Fruit fly (Drosophila melanogaster) whole organism, prepupa: Measurements from ENCODE around the gene Sf3b2.

Source experiments
- Blimp-1 ChIP-seq: fragments of 200-800 bp; sonication (Bioruptor generic); optimal IDR thresholded peaks from 3 replicates; lab custom pipeline; 2017; ENCODE audit warnings: missing biosample characterization, missing genetic modification characterization, mild to moderate bottlenecking, moderate library complexity, missing genetic modification reagents
- CG10631 ChIP-seq: fragments of 200-800 bp; sonication (Bioruptor generic); optimal IDR thresholded peaks from 2 replicates; lab custom pipeline; 2016; ENCODE audit warnings: missing biosample characterization, missing genetic modification characterization
- CG10669 ChIP-seq: fragments of 200-800 bp; sonication (Bioruptor generic); optimal IDR thresholded peaks from 3 replicates; lab custom pipeline; 2018; ENCODE audit warnings: missing biosample characterization, mild to moderate bottlenecking, missing genetic modification characterization, moderate library complexity
- CG11294 ChIP-seq: fragments of 200-800 bp; sonication (Bioruptor generic); IDR thresholded peaks from 2 replicates; pipeline ENCODE4 v1.3.6; 2022; ENCODE audit warnings: missing biosample characterization, missing genetic modification characterization
- CG11762 ChIP-seq: fragments of 200-800 bp; sonication (Bioruptor generic); optimal IDR thresholded peaks from 3 replicates; lab custom pipeline; 2016; ENCODE audit warnings: missing biosample characterization, missing genetic modification characterization; ENCODE audit not compliant: insufficient read depth
- CG11902 ChIP-seq: fragments of 200-800 bp; sonication (Bioruptor generic); optimal IDR thresholded peaks from 3 replicates; lab custom pipeline; 2016; ENCODE audit warnings: missing biosample characterization, missing genetic modification characterization
- CG1621 ChIP-seq: fragments of 200-800 bp; sonication (Bioruptor generic); optimal IDR thresholded peaks from 3 replicates; lab custom pipeline; 2018; ENCODE audit warnings: missing biosample characterization, mild to moderate bottlenecking, missing genetic modification characterization
- CG16779 ChIP-seq: fragments of 200-800 bp; sonication (Bioruptor generic); optimal IDR thresholded peaks from 3 replicates; lab custom pipeline; 2017; ENCODE audit warnings: missing biosample characterization, mild to moderate bottlenecking, missing genetic modification characterization
- CG31627 ChIP-seq: fragments of 200-800 bp; sonication (Bioruptor generic); optimal IDR thresholded peaks from 3 replicates; lab custom pipeline; 2016; ENCODE audit warnings: missing biosample characterization, missing genetic modification characterization
- CG32006 ChIP-seq: fragments of 200-800 bp; sonication (Bioruptor generic); optimal IDR thresholded peaks from 3 replicates; lab custom pipeline; 2017; ENCODE audit warnings: missing biosample characterization, mild to moderate bottlenecking, missing genetic modification characterization
- CG34406 ChIP-seq: fragments of 200-800 bp; sonication (Bioruptor generic); optimal IDR thresholded peaks from 3 replicates; lab custom pipeline; 2016; ENCODE audit warnings: missing biosample characterization, missing genetic modification characterization
- CG3919 ChIP-seq: fragments of 200-800 bp; sonication (Bioruptor generic); optimal IDR thresholded peaks from 3 replicates; lab custom pipeline; 2016; ENCODE audit warnings: missing biosample characterization, missing genetic modification characterization
- CG4318 ChIP-seq: fragments of 200-800 bp; sonication (Bioruptor generic); optimal IDR thresholded peaks from 3 replicates; lab custom pipeline; 2017; ENCODE audit warnings: missing biosample characterization, mild to moderate bottlenecking, missing genetic modification characterization
- CG6163 ChIP-seq: fragments of 200-800 bp; sonication (Bioruptor generic); IDR thresholded peaks from 3 replicates; pipeline ENCODE4 v1.3.6; 2022; ENCODE audit warnings: missing biosample characterization, missing genetic modification characterization
- CG6792 ChIP-seq: fragments of 200-800 bp; sonication (Bioruptor generic); optimal IDR thresholded peaks from 3 replicates; lab custom pipeline; 2016; ENCODE audit warnings: missing biosample characterization, missing genetic modification characterization
- CG6808 ChIP-seq: fragments of 200-800 bp; sonication (Bioruptor generic); optimal IDR thresholded peaks from 3 replicates; lab custom pipeline; 2017; ENCODE audit warnings: missing biosample characterization, missing genetic modification characterization, mild to moderate bottlenecking, moderate library complexity, missing genetic modification reagents
- CG6854 ChIP-seq: fragments of 200-800 bp; sonication (Bioruptor generic); optimal IDR thresholded peaks from 2 replicates; lab custom pipeline; 2017; ENCODE audit warnings: missing biosample characterization, mild to moderate bottlenecking, missing genetic modification characterization
- CG8319 ChIP-seq: fragments of 200-800 bp; sonication (Bioruptor generic); optimal IDR thresholded peaks from 3 replicates; lab custom pipeline; 2016; ENCODE audit warnings: missing biosample characterization, missing genetic modification characterization
- CG8632 ChIP-seq: fragments of 200-800 bp; sonication (Bioruptor generic); optimal IDR thresholded peaks from 3 replicates; lab custom pipeline; 2016; ENCODE audit warnings: missing biosample characterization, missing genetic modification characterization
- CG9139 ChIP-seq: fragments of 200-800 bp; sonication (Bioruptor generic); optimal IDR thresholded peaks from 3 replicates; lab custom pipeline; 2017; ENCODE audit warnings: missing biosample characterization, mild to moderate bottlenecking, missing genetic modification characterization
- Eip75B ChIP-seq: fragments of 200-800 bp; sonication (Bioruptor generic); optimal IDR thresholded peaks from 3 replicates; lab custom pipeline; 2016; ENCODE audit warnings: missing biosample characterization, missing genetic modification characterization
- Eip78C ChIP-seq: fragments of 200-800 bp; sonication (Bioruptor generic); peaks from one replicate; lab custom pipeline; 2016; ENCODE audit warnings: missing biosample characterization, missing genetic modification characterization
- Eip93F ChIP-seq: fragments of 200-800 bp; sonication (Bioruptor generic); optimal IDR thresholded peaks from 2 replicates; lab custom pipeline; 2016; ENCODE audit warnings: missing biosample characterization, mild to moderate bottlenecking, missing genetic modification characterization
- Ets21C ChIP-seq: fragments of 200-800 bp; sonication (Bioruptor generic); optimal IDR thresholded peaks from 3 replicates; lab custom pipeline; 2016; ENCODE audit warnings: missing biosample characterization, missing genetic modification characterization
- Ets96B ChIP-seq: fragments of 200-800 bp; optimal IDR thresholded peaks from 2 replicates; lab custom pipeline; 2019; ENCODE audit warnings: missing biosample characterization, mild to moderate bottlenecking, missing genetic modification characterization, moderate library complexity
- Hr38 ChIP-seq: sonication (Bioruptor generic); optimal IDR thresholded peaks from 2 replicates; lab custom pipeline; 2016; ENCODE audit warnings: missing biosample characterization, missing genetic modification characterization
- Hr39 ChIP-seq: fragments of 200-800 bp; sonication (Bioruptor generic); optimal IDR thresholded peaks from 2 replicates; lab custom pipeline; 2016; ENCODE audit warnings: missing biosample characterization, missing genetic modification characterization
- Hr4 ChIP-seq: fragments of 200-800 bp; sonication (Bioruptor generic); optimal IDR thresholded peaks from 3 replicates; lab custom pipeline; 2016; ENCODE audit warnings: missing biosample characterization, missing genetic modification characterization
- Lpt ChIP-seq: fragments of 200-800 bp; sonication (Bioruptor generic); optimal IDR thresholded peaks from 3 replicates; lab custom pipeline; 2016; ENCODE audit warnings: missing biosample characterization, missing genetic modification characterization
- Met ChIP-seq: fragments of 200-800 bp; sonication (Bioruptor generic); optimal IDR thresholded peaks from 3 replicates; lab custom pipeline; 2016; ENCODE audit warnings: missing biosample characterization, missing genetic modification characterization
- OdsH ChIP-seq: fragments of 200-800 bp; sonication (Bioruptor generic); optimal IDR thresholded peaks from 3 replicates; lab custom pipeline; 2016; ENCODE audit warnings: missing biosample characterization, missing genetic modification characterization
- Sox102F ChIP-seq: fragments of 200-800 bp; sonication (Bioruptor generic); optimal IDR thresholded peaks from 2 replicates; lab custom pipeline; 2016; ENCODE audit warnings: missing biosample characterization, mild to moderate bottlenecking, missing genetic modification characterization
- Sox14 ChIP-seq: fragments of 200-800 bp; sonication (Bioruptor generic); optimal IDR thresholded peaks from 3 replicates; lab custom pipeline; 2016; ENCODE audit warnings: missing biosample characterization, missing genetic modification characterization
- acj6 ChIP-seq: fragments of 200-800 bp; sonication (Bioruptor generic); optimal IDR thresholded peaks from 3 replicates; lab custom pipeline; 2016; ENCODE audit warnings: missing biosample characterization, missing genetic modification characterization
- cyc ChIP-seq: fragments of 200-800 bp; sonication (Bioruptor generic); optimal IDR thresholded peaks from 3 replicates; lab custom pipeline; 2016; ENCODE audit warnings: missing biosample characterization, missing genetic modification characterization
- eg ChIP-seq: fragments of 200-800 bp; sonication (Bioruptor generic); IDR thresholded peaks from 3 replicates; pipeline ENCODE4 v1.3.6; 2022; ENCODE audit warnings: missing biosample characterization, missing genetic modification characterization
- fd85E ChIP-seq: fragments of 200-800 bp; sonication (Bioruptor generic); optimal IDR thresholded peaks from 3 replicates; lab custom pipeline; 2016; ENCODE audit warnings: missing biosample characterization, missing genetic modification characterization
- lz ChIP-seq: fragments of 200-800 bp; sonication (Bioruptor generic); optimal IDR thresholded peaks from 3 replicates; lab custom pipeline; 2016; ENCODE audit warnings: missing biosample characterization, missing genetic modification characterization
- net ChIP-seq: fragments of 200-800 bp; sonication (Bioruptor generic); optimal IDR thresholded peaks from 3 replicates; lab custom pipeline; 2016; ENCODE audit warnings: missing biosample characterization, missing genetic modification characterization
- pdm3 ChIP-seq: fragments of 200-800 bp; sonication (Bioruptor generic); optimal IDR thresholded peaks from 3 replicates; lab custom pipeline; 2016; ENCODE audit warnings: missing biosample characterization, missing genetic modification characterization
- salr ChIP-seq, 2 experiments: fragments of 200-800 bp; sonication (Bioruptor generic); optimal IDR thresholded peaks; 3 replicates each; lab custom pipeline; 2016 to 2018; ENCODE audit warnings: missing biosample characterization in 2 of 2, missing genetic modification characterization in 2 of 2, mild to moderate bottlenecking in 1 of 2
- spab ChIP-seq: fragments of 200-800 bp; sonication (Bioruptor generic); optimal IDR thresholded peaks from 2 replicates; lab custom pipeline; 2017; ENCODE audit warnings: missing biosample characterization, mild to moderate bottlenecking, missing genetic modification characterization, missing genetic modification reagents
- ss ChIP-seq, 2 experiments: fragments of 200-800 bp; sonication (Bioruptor generic); optimal IDR thresholded peaks; 2 replicates in 1 of 2; 3 replicates in 1 of 2; lab custom pipeline; 2017 to 2018; ENCODE audit warnings: mild to moderate bottlenecking in 2 of 2, missing biosample characterization in 2 of 2, missing genetic modification characterization in 2 of 2, moderate library complexity in 1 of 2
- svp ChIP-seq: fragments of 200-800 bp; sonication (Bioruptor generic); peaks from one replicate; lab custom pipeline; 2016; ENCODE audit warnings: missing biosample characterization, missing genetic modification characterization
- topi ChIP-seq: fragments of 200-800 bp; sonication (Bioruptor generic); optimal IDR thresholded peaks from 3 replicates; lab custom pipeline; 2016; ENCODE audit warnings: missing biosample characterization, missing genetic modification characterization
- vri ChIP-seq: fragments of 200-800 bp; sonication (Bioruptor generic); optimal IDR thresholded peaks from 3 replicates; lab custom pipeline; 2016; ENCODE audit warnings: missing biosample characterization, mild to moderate bottlenecking, missing genetic modification characterization

Gene Sf3b2

DNA sequence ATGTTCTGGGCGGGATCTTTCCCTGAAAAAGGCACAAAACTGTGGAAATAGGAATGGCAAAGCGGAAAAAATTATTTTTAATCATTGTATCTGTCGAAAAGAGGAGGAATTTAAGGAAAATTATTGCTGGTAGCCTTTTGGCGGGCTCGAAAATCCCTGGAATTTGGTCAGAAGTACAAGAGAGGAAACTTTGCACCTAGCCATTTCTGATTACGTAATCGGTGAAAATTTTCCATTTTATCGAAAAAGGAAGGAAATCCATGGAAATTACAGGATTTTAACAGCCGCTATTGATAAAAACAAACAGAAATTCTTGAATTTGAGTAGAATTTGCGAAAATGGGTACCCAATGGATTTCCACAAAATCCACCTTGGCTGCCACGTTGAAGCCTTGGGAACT is 42.2 kb downstream of the Sf3b2 start:
- TF ChIP-seq CG10631 (GFP tag; lab: Kevin White, UChicago) = no peak
- no peak for TF ChIP-seq CG8319 (GFP tag; lab: Kevin White, UChicago)
- TF ChIP-seq Hr4 (GFP tag; lab: Kevin White, UChicago) = no peak
- TF ChIP-seq cyc (GFP tag; lab: Kevin White, UChicago) = no peak
- no peak for TF ChIP-seq Blimp-1 (GFP tag; lab: Kevin White, UChicago)
- TF ChIP-seq CG31627 (GFP tag; lab: Kevin White, UChicago) = no peak
- TF ChIP-seq topi = no peak
- TF ChIP-seq CG6854 = no peak
- TF ChIP-seq ss (GFP tag; optimal IDR thresholded peaks at IDR 0.05; lab: Kevin White, UChicago) = no peak
- no peak for TF ChIP-seq CG11762
- no peak for TF ChIP-seq Eip78C (GFP tag; lab: Kevin White, UChicago)
- TF ChIP-seq OdsH (GFP tag; lab: Kevin White, UChicago) = no peak
- no peak for TF ChIP-seq CG11902 (GFP tag; lab: Kevin White, UChicago)
- TF ChIP-seq svp = no peak
- TF ChIP-seq CG34406 (GFP tag; lab: Kevin White, UChicago) = no peak
- no peak for TF ChIP-seq CG32006 (GFP tag; lab: Kevin White, UChicago)
- no peak for TF ChIP-seq CG10669
- no peak for TF ChIP-seq Sox102F (GFP tag; lab: Kevin White, UChicago)
- no peak for TF ChIP-seq Hr38
- TF ChIP-seq CG6808 = no peak

DNA sequence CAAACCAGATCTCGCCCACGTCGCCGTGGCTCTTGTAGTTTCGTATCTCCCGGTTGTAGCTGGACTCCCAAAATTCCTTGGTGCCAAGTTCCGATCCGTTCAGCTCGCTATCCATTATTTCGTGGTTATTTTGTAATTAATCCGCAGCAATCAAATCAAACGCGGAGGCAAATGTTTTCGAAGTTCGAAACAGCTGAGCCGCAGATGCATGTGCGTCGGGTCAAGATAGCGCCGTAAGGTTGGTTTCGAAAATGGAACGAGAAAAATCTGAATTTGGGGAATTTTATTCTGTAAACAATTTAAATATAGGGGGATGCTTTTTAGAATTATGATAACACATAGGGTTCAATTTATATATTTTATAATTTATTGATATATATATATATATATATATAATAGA is 49.9 kb downstream of the Sf3b2 start, which contains the start of gene CG9643:
TSS of gene CG9643 (minus strand) at position 198 of the 400 bp plus-strand sequence.
- TF ChIP-seq CG11902 (GFP tag; lab: Kevin White, UChicago) = no peak
- no peak for TF ChIP-seq Ets96B (tag; lab: Kevin White, UChicago)
- TF ChIP-seq eg (GFP tag; lab: Robert Waterston, UW) = no peak
- TF ChIP-seq CG8319 (GFP tag; lab: Kevin White, UChicago) = no peak
- TF ChIP-seq Sox14 = no peak
- TF ChIP-seq CG6792 (GFP tag; lab: Kevin White, UChicago) = no peak
- no peak for TF ChIP-seq CG11762
- no peak for TF ChIP-seq CG3919
- TF ChIP-seq CG8632 (GFP tag; lab: Kevin White, UChicago) = no peak

DNA sequence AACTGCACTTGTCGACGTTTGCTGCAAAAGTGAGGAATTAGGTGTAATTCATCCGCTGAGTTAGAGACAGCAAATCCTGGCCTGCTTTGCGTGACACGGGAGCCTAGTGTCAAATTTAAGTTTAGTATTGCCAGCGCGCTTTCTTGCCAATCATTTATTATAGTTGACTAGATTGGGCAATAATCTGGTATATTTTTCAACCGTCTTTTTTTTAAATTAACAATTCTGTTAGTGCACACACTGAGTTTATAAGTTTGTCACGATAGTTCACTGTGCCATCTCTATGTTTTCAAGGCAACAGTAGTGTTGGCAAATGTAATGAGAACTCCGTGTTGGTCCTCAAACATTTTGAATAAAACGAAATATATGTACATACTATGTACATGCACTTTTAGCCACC is 52.1 kb downstream of the Sf3b2 start, which contains the start of the genes CG9641 and CG3165:
TSS of gene CG9641 (minus strand) at position 34 of the 400 bp plus-strand sequence.
TSS of gene CG3165 (plus strand) at position 294 of the 400 bp plus-strand sequence.
- TF ChIP-seq CG6808 = no peak
- TF ChIP-seq Hr38 = peak; percentile 15
- no peak for TF ChIP-seq spab
- no peak for TF ChIP-seq CG16779 (tag; lab: Kevin White, UChicago)
- TF ChIP-seq CG34406 (GFP tag; lab: Kevin White, UChicago) = no peak
- TF ChIP-seq Blimp-1 (GFP tag; lab: Kevin White, UChicago) = no peak
- peak; percentile 75 for TF ChIP-seq Ets96B (tag; lab: Kevin White, UChicago)
- TF ChIP-seq CG1621 = peak; percentile 74
- no peak for TF ChIP-seq vri (GFP tag; lab: Kevin White, UChicago)
- no peak for TF ChIP-seq svp
- peak; percentile 83 for TF ChIP-seq eg (GFP tag; lab: Robert Waterston, UW)
- peak in 1 of 2 experiments; percentile 58 for TF ChIP-seq salr (GFP tag; optimal IDR thresholded peaks at IDR 0.05; lab: Kevin White, UChicago)
- TF ChIP-seq Met (GFP tag; lab: Kevin White, UChicago) = no peak
- peak; percentile 80 for TF ChIP-seq CG6163 (GFP tag; lab: Robert Waterston, UW)
- TF ChIP-seq net (GFP tag; lab: Kevin White, UChicago) = no peak
- peak; percentile 64 for TF ChIP-seq Eip93F (GFP tag; lab: Kevin White, UChicago)
- no peak for TF ChIP-seq CG10669
- no peak for TF ChIP-seq Hr39
- no peak for TF ChIP-seq Eip75B (GFP tag; lab: Kevin White, UChicago)
- no peak for TF ChIP-seq CG4318
- TF ChIP-seq CG11294 (GFP tag; lab: Robert Waterston, UW) = peak; percentile 66; the same call in 1 of the 2 replicates
- no peak for TF ChIP-seq Lpt (GFP tag; lab: Kevin White, UChicago)
- TF ChIP-seq fd85E (GFP tag; lab: Kevin White, UChicago) = no peak
- peak; percentile 92 for TF ChIP-seq CG31627 (GFP tag; lab: Kevin White, UChicago)
- peak; percentile 74 for TF ChIP-seq CG6854
- no peak for TF ChIP-seq acj6
- TF ChIP-seq lz = peak; percentile 92
- no peak for TF ChIP-seq ss (GFP tag; optimal IDR thresholded peaks at IDR 0.05; lab: Kevin White, UChicago)
- no peak for TF ChIP-seq CG3919
- TF ChIP-seq CG8632 (GFP tag; lab: Kevin White, UChicago) = no peak
- TF ChIP-seq Ets21C (GFP tag; lab: Kevin White, UChicago) = no peak
- TF ChIP-seq pdm3 = no peak
- TF ChIP-seq CG11902 (GFP tag; lab: Kevin White, UChicago) = peak; percentile 78
- no peak for TF ChIP-seq CG10631 (GFP tag; lab: Kevin White, UChicago)
- TF ChIP-seq Sox14 = no peak
- TF ChIP-seq Sox102F (GFP tag; lab: Kevin White, UChicago) = no peak
- peak; percentile 72 for TF ChIP-seq CG11762
- TF ChIP-seq CG9139 (GFP tag; lab: Kevin White, UChicago) = no peak
- no peak for TF ChIP-seq CG8319 (GFP tag; lab: Kevin White, UChicago)
